Worm (Caenorhabditis elegans) whole organism, L4 larva: ENCODE measurements around the gene srsx-14.

Source experiments
- D1046.2 ChIP-seq: fragments of 200-800 bp; sonication (Bioruptor generic); IDR thresholded peaks from 2 replicates; pipeline ENCODE4 v1.3.6; 2022; ENCODE audit warnings: missing genetic modification characterization, missing compliant biosample characterization
- F49E8.2 ChIP-seq: sonication (generic microtip); optimal IDR thresholded peaks from 2 replicates; lab custom pipeline; 2016; ENCODE audit warnings: missing compliant biosample characterization, mild to moderate bottlenecking, missing genetic modification characterization, borderline replicate concordance
- R02D3.7 ChIP-seq: fragments of 150-350 bp; sonication (generic microtip); optimal IDR thresholded peaks from 3 replicates; lab custom pipeline; 2014; ENCODE audit warnings: missing biosample characterization, missing genetic modification characterization
- Y48G9A.11 ChIP-seq: fragments of 200-800 bp; sonication (Bioruptor generic); IDR thresholded peaks from 2 replicates; pipeline ENCODE4 v1.3.6; 2022; ENCODE audit warnings: missing genetic modification reagents, missing genetic modification characterization, missing compliant biosample characterization
- Y5F2A.4 ChIP-seq: fragments of 200-800 bp; sonication (Bioruptor generic); optimal IDR thresholded peaks from 2 replicates; lab custom pipeline; 2018; ENCODE audit warnings: mild to moderate bottlenecking, missing genetic modification characterization, missing compliant biosample characterization
- ZK337.2 ChIP-seq: fragments of 200-800 bp; sonication (Bioruptor generic); IDR thresholded peaks from 2 replicates; pipeline ENCODE4 v1.3.6; 2022; ENCODE audit warnings: missing genetic modification reagents, missing genetic modification characterization, missing compliant biosample characterization
- ZK546.5 ChIP-seq, 2 experiments: sonication (generic microtip); optimal IDR thresholded peaks; 2 replicates each; lab custom pipeline; 2017; ENCODE audit warnings: missing biosample characterization in 2 of 2, missing genetic modification characterization in 2 of 2
- aha-1 ChIP-seq: fragments of 150-350 bp; peaks from one replicate; lab custom pipeline; 2014; ENCODE audit warnings: missing biosample characterization, missing genetic modification characterization
- aly-2 ChIP-seq: sonication (generic microtip); optimal IDR thresholded peaks from 2 replicates; lab custom pipeline; 2018; ENCODE audit warnings: missing biosample characterization, missing genetic modification characterization
- ama-1 ChIP-seq: fragments of 150-350 bp; optimal IDR thresholded peaks from 2 replicates; lab custom pipeline; 2014; ENCODE audit warnings: inconsistent platforms, mixed read lengths
- attf-4 ChIP-seq: sonication (generic microtip); optimal IDR thresholded peaks from 3 replicates; lab custom pipeline; 2017; ENCODE audit warnings: missing biosample characterization, missing genetic modification characterization
- ceh-20 ChIP-seq: fragments of 200-800 bp; sonication (Bioruptor generic); IDR thresholded peaks from 2 replicates; pipeline ENCODE4 v1.3.6; 2022; ENCODE audit warnings: missing genetic modification reagents, missing genetic modification characterization, missing compliant biosample characterization
- ceh-28 ChIP-seq: fragments of 150-350 bp; optimal IDR thresholded peaks from 2 replicates; lab custom pipeline; 2014; ENCODE audit warnings: missing biosample characterization, missing genetic modification reagents, missing genetic modification characterization
- ctbp-1 ChIP-seq: fragments of 200-800 bp; sonication (Bioruptor generic); IDR thresholded peaks from 2 replicates; pipeline ENCODE4 v1.3.6; 2022; ENCODE audit warnings: missing genetic modification reagents, missing genetic modification characterization, missing compliant biosample characterization
- daf-12 ChIP-seq: fragments of 150-350 bp; optimal IDR thresholded peaks from 2 replicates; lab custom pipeline; 2014; ENCODE audit warnings: missing biosample characterization, missing genetic modification reagents, missing genetic modification characterization
- daf-16 ChIP-seq, 3 experiments: sonication (generic microtip); optimal IDR thresholded peaks; 2 replicates each; lab custom pipeline; 2016 to 2017; ENCODE audit warnings: missing genetic modification characterization in 3 of 3, missing genetic modification reagents in 3 of 3, mild to moderate bottlenecking in 2 of 3, missing compliant biosample characterization in 2 of 3, missing biosample characterization in 1 of 3, moderate library complexity in 1 of 3
- dmd-8 ChIP-seq: fragments of 200-800 bp; sonication (Bioruptor generic); IDR thresholded peaks from 2 replicates; pipeline ENCODE4 v1.3.6; 2022; ENCODE audit warnings: missing genetic modification characterization, missing compliant biosample characterization
- dmd-9 ChIP-seq: fragments of 200-800 bp; sonication (Bioruptor generic); IDR thresholded peaks from 2 replicates; pipeline ENCODE4 v1.3.6; 2022; ENCODE audit warnings: missing genetic modification reagents, missing genetic modification characterization, missing compliant biosample characterization
- dpl-1 ChIP-seq: fragments of 150-350 bp; optimal IDR thresholded peaks from 2 replicates; lab custom pipeline; 2014; ENCODE audit warnings: missing biosample characterization, missing genetic modification reagents, missing genetic modification characterization
- duxl-1 ChIP-seq: sonication (generic microtip); optimal IDR thresholded peaks from 2 replicates; lab custom pipeline; 2016; ENCODE audit warnings: mild to moderate bottlenecking, missing genetic modification characterization, moderate library complexity, missing compliant biosample characterization; ENCODE audit not compliant: poor library complexity
- dve-1 ChIP-seq: sonication (generic microtip); optimal IDR thresholded peaks from 2 replicates; lab custom pipeline; 2017; ENCODE audit warnings: antibody characterized with exemption, mild to moderate bottlenecking, missing genetic modification characterization, missing compliant biosample characterization; ENCODE audit not compliant: insufficient read depth
- egl-27 ChIP-seq: sonication (generic microtip); optimal IDR thresholded peaks from 3 replicates; lab custom pipeline; 2017; ENCODE audit warnings: missing biosample characterization, missing genetic modification reagents, missing genetic modification characterization
- egl-43 ChIP-seq: fragments of 200-800 bp; sonication (Bioruptor generic); IDR thresholded peaks from 2 replicates; pipeline ENCODE4 v1.3.6; 2022; ENCODE audit warnings: missing genetic modification reagents, missing genetic modification characterization, missing compliant biosample characterization
- fos-1 ChIP-seq: fragments of 150-350 bp; optimal IDR thresholded peaks from 2 replicates; lab custom pipeline; 2014; ENCODE audit warnings: missing biosample characterization, missing genetic modification characterization
- hif-1 ChIP-seq, 2 experiments: sonication (generic microtip); optimal IDR thresholded peaks; 2 replicates each; lab custom pipeline; 2016 to 2017; ENCODE audit warnings: missing compliant biosample characterization in 2 of 2, missing genetic modification characterization in 2 of 2, missing genetic modification reagents in 2 of 2, missing genotype in 2 of 2, mild to moderate bottlenecking in 1 of 2
- hlh-11 ChIP-seq: fragments of 200-800 bp; sonication (Bioruptor generic); optimal IDR thresholded peaks from 2 replicates; lab custom pipeline; 2018; ENCODE audit warnings: mild to moderate bottlenecking, missing genetic modification characterization, missing compliant biosample characterization
- jun-1 ChIP-seq: fragments of 150-350 bp; optimal IDR thresholded peaks from 2 replicates; lab custom pipeline; 2014; ENCODE audit warnings: missing biosample characterization, missing genetic modification reagents, missing genetic modification characterization
- lim-7 ChIP-seq: fragments of 200-800 bp; sonication (Bioruptor generic); IDR thresholded peaks from 2 replicates; pipeline ENCODE4 v1.3.6; 2022; ENCODE audit warnings: missing genetic modification characterization, missing compliant biosample characterization
- lin-15B ChIP-seq: fragments of 150-350 bp; sonication (generic microtip); optimal IDR thresholded peaks from 3 replicates; lab custom pipeline; 2014; ENCODE audit warnings: missing biosample characterization, missing genetic modification characterization
- lin-29 ChIP-seq: fragments of 200-800 bp; sonication (Bioruptor generic); IDR thresholded peaks from 2 replicates; pipeline ENCODE4 v1.3.6; 2022; ENCODE audit warnings: missing genetic modification reagents, missing genetic modification characterization, missing compliant biosample characterization
- lin-38 ChIP-seq: fragments of 200-800 bp; sonication (Bioruptor generic); IDR thresholded peaks from 2 replicates; pipeline ENCODE4 v1.3.6; 2022; ENCODE audit warnings: missing genetic modification reagents, missing genetic modification characterization, missing compliant biosample characterization
- lin-39 ChIP-seq: fragments of 150-350 bp; optimal IDR thresholded peaks from 2 replicates; lab custom pipeline; 2014; ENCODE audit warnings: missing biosample characterization, missing genetic modification reagents, missing genetic modification characterization
- lsy-2 ChIP-seq, 2 experiments: fragments of 150-350 bp in 1 of 2; sonication (generic microtip) in 1 of 2; optimal IDR thresholded peaks; 2 replicates each; lab custom pipeline; 2014 to 2017; ENCODE audit warnings: missing biosample characterization in 2 of 2, missing genetic modification characterization in 2 of 2
- madf-5 ChIP-seq, 2 experiments: fragments of 200-800 bp; sonication (Bioruptor generic); IDR thresholded peaks; 2 replicates each; pipeline ENCODE4 v1.3.6; 2022; ENCODE audit warnings: missing compliant biosample characterization in 2 of 2, missing genetic modification characterization in 2 of 2
- mdl-1 ChIP-seq, 2 experiments: fragments of 150-350 bp in 1 of 2; sonication (generic microtip) in 1 of 2; optimal IDR thresholded peaks; 2 replicates each; lab custom pipeline; 2014 to 2017; ENCODE audit warnings: missing biosample characterization in 2 of 2, missing genetic modification characterization in 2 of 2
- mep-1 ChIP-seq: fragments of 150-350 bp; sonication (generic microtip); optimal IDR thresholded peaks from 3 replicates; lab custom pipeline; 2014; ENCODE audit warnings: missing biosample characterization, missing genetic modification characterization
- mxl-2 ChIP-seq: fragments of 200-800 bp; sonication (Bioruptor generic); conservative IDR thresholded peaks from 2 replicates; pipeline ENCODE4 v1.3.6; 2022; ENCODE audit warnings: missing genetic modification reagents, missing genetic modification characterization, missing compliant biosample characterization
- nhr-10 ChIP-seq: fragments of 150-350 bp; optimal IDR thresholded peaks from 2 replicates; lab custom pipeline; 2014; ENCODE audit warnings: missing biosample characterization, missing genetic modification characterization
- nhr-11 ChIP-seq: fragments of 150-350 bp; optimal IDR thresholded peaks from 2 replicates; lab custom pipeline; 2014; ENCODE audit warnings: missing biosample characterization, missing genetic modification characterization
- nhr-25 ChIP-seq: sonication (generic microtip); optimal IDR thresholded peaks from 2 replicates; lab custom pipeline; 2017; ENCODE audit warnings: missing genetic modification characterization, mild to moderate bottlenecking, missing compliant biosample characterization, antibody characterized with exemption, moderate library complexity, borderline replicate concordance; ENCODE audit not compliant: insufficient read depth
- nhr-48 ChIP-seq: sonication (generic microtip); optimal IDR thresholded peaks from 2 replicates; lab custom pipeline; 2016; ENCODE audit warnings: mild to moderate bottlenecking, missing genetic modification characterization, missing compliant biosample characterization
- nhr-6 ChIP-seq: fragments of 150-350 bp; optimal IDR thresholded peaks from 2 replicates; lab custom pipeline; 2014; ENCODE audit warnings: missing biosample characterization, missing genetic modification characterization
- nhr-77 ChIP-seq: fragments of 150-350 bp; optimal IDR thresholded peaks from 2 replicates; lab custom pipeline; 2014; ENCODE audit warnings: missing biosample characterization, missing genetic modification characterization
- php-3 ChIP-seq: fragments of 200-800 bp; sonication (Bioruptor generic); IDR thresholded peaks from 2 replicates; pipeline ENCODE4 v1.3.6; 2022; ENCODE audit warnings: missing genetic modification reagents, missing genetic modification characterization, missing compliant biosample characterization
- pqm-1 ChIP-seq: sonication (generic microtip); optimal IDR thresholded peaks from 2 replicates; lab custom pipeline; 2017; ENCODE audit warnings: missing biosample characterization, missing genetic modification characterization
- skn-1 ChIP-seq: fragments of 150-350 bp; optimal IDR thresholded peaks from 2 replicates; lab custom pipeline; 2014; ENCODE audit warnings: missing biosample characterization, missing genetic modification characterization
- spr-1 ChIP-seq: sonication (generic microtip); optimal IDR thresholded peaks from 2 replicates; lab custom pipeline; 2016; ENCODE audit warnings: mild to moderate bottlenecking, missing genetic modification characterization, missing compliant biosample characterization
- zag-1 ChIP-seq: fragments of 150-350 bp; optimal IDR thresholded peaks from 2 replicates; lab custom pipeline; 2014; ENCODE audit warnings: missing biosample characterization, missing genetic modification characterization
- zfp-3 ChIP-seq: fragments of 200-800 bp; sonication (Bioruptor generic); conservative IDR thresholded peaks from 2 replicates; pipeline ENCODE4 v1.3.6; 2022; ENCODE audit warnings: missing genetic modification reagents, missing genetic modification characterization, missing compliant biosample characterization
- zip-11 ChIP-seq: fragments of 200-800 bp; sonication (Bioruptor generic); IDR thresholded peaks from 2 replicates; pipeline ENCODE4 v1.3.6; 2022; ENCODE audit warnings: missing genetic modification characterization, missing compliant biosample characterization
- zip-2 ChIP-seq: fragments of 150-350 bp; optimal IDR thresholded peaks from 2 replicates; lab custom pipeline; 2014; ENCODE audit warnings: missing biosample characterization, missing genetic modification characterization
- ztf-7 ChIP-seq: fragments of 150-350 bp; optimal IDR thresholded peaks from 2 replicates; lab custom pipeline; 2014; ENCODE audit warnings: missing biosample characterization, missing genetic modification characterization

The srsx-14 gene

ce11 chrIV:5593804-5594214 is 33.1 kb downstream of the srsx-14 start (continued):
- TF ChIP-seq daf-12 (tag; lab: Kevin White, UChicago) (no peak), daf-16 (GFP tag; optimal IDR thresholded peaks at IDR 0.05; lab: Kevin White, UChicago) (peak in 1 of 2 experiments; percentile 99), daf-16 (tag; optimal IDR thresholded peaks at IDR 0.05; lab: Kevin White, UChicago) (peak; percentile 93), nhr-48 (tag; lab: Kevin White, UChicago) (no peak), lim-7 (GFP tag; lab: Robert Waterston, UW) (no peak), mxl-2 (GFP tag; lab: Robert Waterston, UW) (no peak), ztf-7 (tag; lab: Kevin White, UChicago) (no peak), ceh-20 (peak; percentile 58; the same call in 1 of the 2 replicates), Y48G9A.11 (GFP tag; lab: Robert Waterston, UW) (no peak), Y5F2A.4 (GFP tag; lab: Kevin White, UChicago) (no peak), dmd-9 (GFP tag; lab: Robert Waterston, UW) (no peak), hif-1 (tag; optimal IDR thresholded peaks at IDR 0.05; lab: Kevin White, UChicago) (peak in 1 of 2 experiments; percentile 36), zip-2 (tag; lab: Kevin White, UChicago) (no peak), aly-2 (tag; lab: Kevin White, UChicago) (no peak), mep-1 (peak; percentile 57), egl-43 (GFP tag; lab: Robert Waterston, UW) (no peak), lsy-2 (tag; optimal IDR thresholded peaks at IDR 0.05; lab: Kevin White, UChicago) (peak in 1 of 2 experiments; percentile 57), dpl-1 (GFP tag; lab: Kevin White, UChicago) (no peak), lin-38 (GFP tag; lab: Robert Waterston, UW) (no peak), hlh-11 (tag; lab: Kevin White, UChicago) (peak; percentile 90), madf-5 (GFP tag; IDR thresholded peaks at IDR 0.05; lab: Robert Waterston, UW) (no peak), zag-1 (tag; lab: Kevin White, UChicago) (no peak), F49E8.2 (tag; lab: Kevin White, UChicago) (no peak), dve-1 (peak; percentile 71), nhr-25 (tag; lab: Kevin White, UChicago) (peak; percentile 83), zfp-3 (GFP tag; lab: Robert Waterston, UW) (no peak), lin-39 (tag; lab: Kevin White, UChicago) (no peak), php-3 (GFP tag; lab: Robert Waterston, UW) (no peak), pqm-1 (tag; lab: Kevin White, UChicago) (no peak), jun-1 (peak; percentile 34), nhr-10 (tag; lab: Kevin White, UChicago) (no peak), ceh-28 (tag; lab: Kevin White, UChicago) (no peak), spr-1 (tag; lab: Kevin White, UChicago) (no peak), nhr-6 (tag; lab: Kevin White, UChicago) (peak; percentile 47), fos-1 (tag; lab: Kevin White, UChicago) (no peak), duxl-1 (no peak), zip-11 (GFP tag; lab: Robert Waterston, UW) (no peak), dmd-8 (GFP tag; lab: Robert Waterston, UW) (no peak), D1046.2 (no peak), ctbp-1 (GFP tag; lab: Robert Waterston, UW) (no peak), ama-1 (peak; percentile 16), ZK546.5 (tag; optimal IDR thresholded peaks at IDR 0.05; lab: Kevin White, UChicago) (no peak), nhr-77 (tag; lab: Kevin White, UChicago) (peak; percentile 8), R02D3.7 (tag; lab: Kevin White, UChicago) (no peak), skn-1 (tag; lab: Kevin White, UChicago) (no peak), attf-4 (tag; lab: Kevin White, UChicago) (no peak), egl-27 (tag; lab: Kevin White, UChicago) (no peak), ZK337.2 (GFP tag; lab: Robert Waterston, UW) (no peak), lin-29 (GFP tag; lab: Robert Waterston, UW) (no peak), mdl-1 (tag; optimal IDR thresholded peaks at IDR 0.05; lab: Kevin White, UChicago) (peak in 1 of 2 experiments; percentile 78), nhr-11 (tag; lab: Kevin White, UChicago) (peak; percentile 92), lin-15B (tag; lab: Kevin White, UChicago) (no peak), aha-1 (peak; percentile 88)
